Fruit fly (Drosophila melanogaster) whole organism, embryonic: ENCODE data around the gene eIF4E7.

Experiments used
- Ada2b ChIP-seq: fragments of 200-800 bp; sonication (Bioruptor generic); IDR thresholded peaks from 2 replicates; pipeline ENCODE4 v1.3.6; 2022; ENCODE audit warnings: missing biosample characterization, missing genetic modification characterization
- C15 ChIP-seq: fragments of 200-800 bp; sonication (Bioruptor generic); IDR thresholded peaks from 3 replicates; pipeline ENCODE4 v1.3.6; 2022; ENCODE audit warnings: missing biosample characterization, missing genetic modification characterization
- CG12391 ChIP-seq: fragments of 200-800 bp; sonication (Bioruptor generic); optimal IDR thresholded peaks from 3 replicates; lab custom pipeline; 2018; ENCODE audit warnings: missing biosample characterization, mild to moderate bottlenecking, missing genetic modification characterization, moderate library complexity
- CG13424 ChIP-seq: fragments of 200-800 bp; sonication (Bioruptor generic); optimal IDR thresholded peaks from 2 replicates; lab custom pipeline; 2019; ENCODE audit warnings: missing biosample characterization, mild to moderate bottlenecking, missing genetic modification characterization, moderate library complexity
- CG13775 ChIP-seq: fragments of 200-800 bp; sonication (Bioruptor generic); optimal IDR thresholded peaks from 3 replicates; lab custom pipeline; 2017; ENCODE audit warnings: missing biosample characterization, mild to moderate bottlenecking, missing genetic modification characterization
- CG15269 ChIP-seq: fragments of 200-800 bp; sonication (Bioruptor generic); optimal IDR thresholded peaks from 2 replicates; lab custom pipeline; 2018; ENCODE audit warnings: missing biosample characterization, mild to moderate bottlenecking, missing genetic modification characterization, moderate library complexity
- CG32772 ChIP-seq: fragments of 200-800 bp; sonication (Bioruptor generic); IDR thresholded peaks from 2 replicates; pipeline ENCODE4 v1.3.6; 2022; ENCODE audit warnings: missing biosample characterization, missing genetic modification characterization
- CG3726 ChIP-seq: fragments of 200-800 bp; sonication (Bioruptor generic); IDR thresholded peaks from 3 replicates; pipeline ENCODE4, ENCODE4 v1.3.6; 2022; ENCODE audit warnings: missing biosample characterization, missing genetic modification characterization
- CG6175 ChIP-seq: fragments of 200-800 bp; sonication (Bioruptor generic); IDR thresholded peaks from 3 replicates; pipeline ENCODE4 v1.3.6; 2022; ENCODE audit warnings: missing biosample characterization, missing genetic modification characterization
- CG7556 ChIP-seq: fragments of 200-800 bp; sonication (Bioruptor generic); optimal IDR thresholded peaks from 2 replicates; lab custom pipeline; 2017; ENCODE audit warnings: missing biosample characterization, mild to moderate bottlenecking, missing genetic modification characterization
- CG7745 ChIP-seq: fragments of 200-800 bp; sonication (Bioruptor generic); optimal IDR thresholded peaks from 2 replicates; lab custom pipeline; 2018; ENCODE audit warnings: missing biosample characterization, mild to moderate bottlenecking, missing genetic modification characterization, moderate library complexity
- CG7839 ChIP-seq: fragments of 200-800 bp; sonication (Bioruptor generic); optimal IDR thresholded peaks from 3 replicates; lab custom pipeline; 2018; ENCODE audit warnings: missing biosample characterization, mild to moderate bottlenecking, missing genetic modification characterization, moderate library complexity
- CG9932 ChIP-seq: fragments of 200-800 bp; sonication (Bioruptor generic); IDR thresholded peaks from 2 replicates; pipeline ENCODE4 v1.3.6; 2022; ENCODE audit warnings: missing biosample characterization, missing genetic modification characterization
- Camta ChIP-seq: fragments of 200-800 bp; sonication (Bioruptor generic); optimal IDR thresholded peaks from 2 replicates; lab custom pipeline; 2016; ENCODE audit warnings: missing biosample characterization, missing genetic modification characterization
- Dref ChIP-seq: fragments of 200-800 bp; sonication (Bioruptor generic); IDR thresholded peaks from 2 replicates; pipeline ENCODE4 v1.3.6; 2022; ENCODE audit warnings: missing biosample characterization, missing genetic modification characterization
- Meics ChIP-seq: fragments of 200-800 bp; sonication (Bioruptor generic); optimal IDR thresholded peaks from 2 replicates; lab custom pipeline; 2017; ENCODE audit warnings: missing biosample characterization, mild to moderate bottlenecking, missing genetic modification characterization
- Mrtf ChIP-seq: fragments of 200-800 bp; sonication (Bioruptor generic); IDR thresholded peaks from 3 replicates; pipeline ENCODE4 v1.3.6; 2022; ENCODE audit warnings: missing biosample characterization, missing genetic modification characterization
- NFAT ChIP-seq: fragments of 200-800 bp; sonication (Bioruptor generic); IDR thresholded peaks from 2 replicates; pipeline ENCODE4 v1.3.6; 2022; ENCODE audit warnings: missing biosample characterization, missing genetic modification characterization
- Usf ChIP-seq: fragments of 200-800 bp; sonication (Bioruptor generic); optimal IDR thresholded peaks from 2 replicates; lab custom pipeline; 2017; ENCODE audit warnings: missing genotype, missing biosample characterization, missing genetic modification characterization
- YL-1 ChIP-seq: fragments of 200-800 bp; sonication (Bioruptor generic); optimal IDR thresholded peaks from 3 replicates; lab custom pipeline; 2017; ENCODE audit warnings: missing biosample characterization, mild to moderate bottlenecking, missing genetic modification characterization
- bsh ChIP-seq, 2 experiments: fragments of 200-800 bp; sonication (Bioruptor generic); optimal IDR thresholded peaks; 2 replicates each; lab custom pipeline; 2017 to 2018; ENCODE audit warnings: mild to moderate bottlenecking in 2 of 2, missing biosample characterization in 2 of 2, missing genetic modification characterization in 2 of 2, moderate library complexity in 1 of 2
- chm ChIP-seq: fragments of 200-800 bp; sonication (Bioruptor generic); IDR thresholded peaks from 2 replicates; pipeline ENCODE4 v1.3.6; 2022; ENCODE audit warnings: missing biosample characterization, missing genetic modification characterization
- ci ChIP-seq: fragments of 200-800 bp; sonication (Bioruptor generic); IDR thresholded peaks from 3 replicates; pipeline ENCODE4 v1.3.6; 2022; ENCODE audit warnings: missing biosample characterization, missing genetic modification characterization
- dmrt99B ChIP-seq: fragments of 200-800 bp; sonication (Bioruptor generic); optimal IDR thresholded peaks from 2 replicates; lab custom pipeline; 2018; ENCODE audit warnings: missing biosample characterization, mild to moderate bottlenecking, missing genetic modification characterization, moderate library complexity
- dysf ChIP-seq: fragments of 200-800 bp; sonication (Bioruptor generic); IDR thresholded peaks from 3 replicates; pipeline ENCODE4 v1.3.6; 2022; ENCODE audit warnings: missing biosample characterization, missing genetic modification characterization
- gem ChIP-seq: fragments of 200-800 bp; sonication (Bioruptor generic); optimal IDR thresholded peaks from 2 replicates; lab custom pipeline; 2019; ENCODE audit warnings: missing biosample characterization, mild to moderate bottlenecking, missing genetic modification characterization, moderate library complexity
- hkb ChIP-seq, 2 experiments: fragments of 200-800 bp in 1 of 2; fragments of >200 bp in 1 of 2; sonication (Bioruptor generic) in 1 of 2; IDR thresholded peaks in 1 of 2; optimal IDR thresholded peaks in 1 of 2; 2 replicates each; pipeline versions ENCODE4 v1.3.6 to Lab custom; 2017 to 2022; ENCODE audit warnings: missing biosample characterization in 1 of 2, missing genetic modification characterization in 1 of 2
- jumu ChIP-seq: fragments of 200-800 bp; sonication (Bioruptor generic); optimal IDR thresholded peaks from 3 replicates; lab custom pipeline; 2016; ENCODE audit warnings: missing biosample characterization, missing genetic modification characterization
- oc ChIP-seq: fragments of 200-800 bp; sonication (Bioruptor generic); optimal IDR thresholded peaks from 2 replicates; lab custom pipeline; 2018; ENCODE audit warnings: missing biosample characterization, mild to moderate bottlenecking, missing genetic modification characterization, moderate library complexity
- onecut ChIP-seq: fragments of 200-800 bp; sonication (Bioruptor generic); IDR thresholded peaks from 2 replicates; pipeline ENCODE4 v1.3.6; 2022; ENCODE audit warnings: missing biosample characterization, missing genetic modification characterization
- org-1 ChIP-seq: fragments of 200-800 bp; sonication (Bioruptor generic); optimal IDR thresholded peaks from 2 replicates; lab custom pipeline; 2017; ENCODE audit warnings: missing biosample characterization, missing genetic modification characterization
- pan ChIP-seq, 4 experiments: fragments of >200 bp in 3 of 4; fragments of 200-800 bp in 1 of 4; sonication (Bioruptor generic) in 1 of 4; optimal IDR thresholded peaks in 3 of 4; IDR thresholded peaks in 1 of 4; 2 replicates each; pipeline versions ENCODE4 v1.3.6 to Lab custom; 2017 to 2022; ENCODE audit warnings: missing biosample characterization in 2 of 4, missing genetic modification characterization in 2 of 4, mixed read lengths in 1 of 4
- sens ChIP-seq: fragments of 200-800 bp; sonication (Bioruptor generic); peaks from one replicate; lab custom pipeline; 2016; ENCODE audit warnings: missing biosample characterization, missing genetic modification characterization
- sisA ChIP-seq: fragments of 200-800 bp; sonication (Bioruptor generic); IDR thresholded peaks from 2 replicates; pipeline ENCODE4 v1.3.6; 2022; ENCODE audit warnings: missing biosample characterization, missing genetic modification characterization
- slbo ChIP-seq: fragments of 200-800 bp; sonication (Bioruptor generic); IDR thresholded peaks from 2 replicates; pipeline ENCODE4 v1.3.6; 2022; ENCODE audit warnings: missing biosample characterization, missing genetic modification characterization
- sob ChIP-seq: fragments of 200-800 bp; sonication (Bioruptor generic); IDR thresholded peaks from 2 replicates; pipeline ENCODE4 v1.3.6; 2022; ENCODE audit warnings: missing biosample characterization, missing genetic modification characterization
- stc ChIP-seq: fragments of 200-800 bp; sonication (Bioruptor generic); IDR thresholded peaks from 2 replicates; pipeline ENCODE4 v1.3.6; 2022; ENCODE audit warnings: missing biosample characterization, missing genetic modification characterization
- tio ChIP-seq: fragments of 200-800 bp; sonication (Bioruptor generic); optimal IDR thresholded peaks from 2 replicates; lab custom pipeline; 2017; ENCODE audit warnings: missing biosample characterization, missing genetic modification characterization, inconsistent platforms
- vvl ChIP-seq: fragments of 200-800 bp; sonication (Bioruptor generic); IDR thresholded peaks from 2 replicates; pipeline ENCODE4 v1.3.6; 2022; ENCODE audit warnings: missing biosample characterization, missing genetic modification characterization
- wek ChIP-seq: fragments of 200-800 bp; sonication (Bioruptor generic); optimal IDR thresholded peaks from 3 replicates; lab custom pipeline; 2018; ENCODE audit warnings: missing biosample characterization, mild to moderate bottlenecking, missing genetic modification characterization, moderate library complexity
- yki ChIP-seq: fragments of >200 bp; optimal IDR thresholded peaks from 3 replicates; lab custom pipeline; 2018
- zfh1 ChIP-seq: fragments of 200-800 bp; sonication (Bioruptor generic); IDR thresholded peaks from 3 replicates; pipeline ENCODE4 v1.3.6; 2022; ENCODE audit warnings: missing biosample characterization, missing genetic modification characterization
- zfh2 ChIP-seq: fragments of 200-800 bp; sonication (Bioruptor generic); optimal IDR thresholded peaks from 2 replicates; lab custom pipeline; 2016; ENCODE audit warnings: missing biosample characterization, missing genetic modification characterization

Gene eIF4E7

dm6 chrX:1119174-1119573 lies 43.0 kb downstream of the eIF4E7 start (continued):
- TF ChIP-seq YL-1 (GFP tag; lab: Kevin White, UChicago) (no peak), dysf (GFP tag; lab: Robert Waterston, UW) (peak; percentile 47; the same call in 1 of the 3 replicates), CG7556 (GFP tag; lab: Kevin White, UChicago) (no peak), bsh (GFP tag; optimal IDR thresholded peaks at IDR 0.05; lab: Kevin White, UChicago) (peak; percentile 9 to 82), sens (GFP tag; lab: Kevin White, UChicago) (peak; percentile 79), stc (GFP tag; lab: Robert Waterston, UW) (0 out of 2 replicates have a peak, but pooled peaks have one; percentile 12), ci (GFP tag; lab: Robert Waterston, UW) (peak; percentile 42; the same call in 2 of the 3 replicates), CG6175 (GFP tag; lab: Robert Waterston, UW) (no peak), gem (tag; lab: Kevin White, UChicago) (peak; percentile 4), zfh2 (GFP tag; lab: Kevin White, UChicago) (no peak), yki (lab: Kevin White, UChicago) (no peak), Dref (GFP tag; lab: Robert Waterston, UW) (no peak), CG9932 (peak; percentile 32; the same call in 1 of the 2 replicates), CG13775 (no peak), sob (GFP tag; lab: Robert Waterston, UW) (peak; percentile 44; the same call in 1 of the 2 replicates), dmrt99B (tag; lab: Kevin White, UChicago) (peak; percentile 16), Mrtf (0 out of 3 replicates have a peak, but pooled peaks have one; percentile 27), oc (tag; lab: Kevin White, UChicago) (no peak), CG3726 (GFP tag; lab: Robert Waterston, UW) (no peak), hkb (optimal IDR thresholded peaks at IDR 0.05; lab: Kevin White, UChicago) (no peak), hkb (GFP tag; IDR thresholded peaks at IDR 0.05; lab: Robert Waterston, UW) (0 out of 2 replicates have a peak, but pooled peaks have one; percentile 16), vvl (GFP tag; lab: Robert Waterston, UW) (peak; percentile 37), CG13424 (tag; lab: Kevin White, UChicago) (peak; percentile 12), zfh1 (0 out of 3 replicates have a peak, but pooled peaks have one; percentile 25), CG12391 (tag; lab: Kevin White, UChicago) (peak; percentile 1), Camta (no peak), C15 (GFP tag; lab: Robert Waterston, UW) (no peak), chm (GFP tag; lab: Robert Waterston, UW) (0 out of 2 replicates have a peak, but pooled peaks have one; percentile 34), tio (GFP tag; lab: Kevin White, UChicago) (no peak), CG7839 (tag; lab: Kevin White, UChicago) (peak; percentile 0), CG15269 (tag; lab: Kevin White, UChicago) (peak; percentile 34), CG7745 (no peak), CG32772 (0 out of 2 replicates have a peak, but pooled peaks have one; percentile 33), slbo (GFP tag; lab: Robert Waterston, UW) (peak; percentile 41; the same call in 1 of the 2 replicates), pan (optimal IDR thresholded peaks at IDR 0.05; lab: Kevin White, UChicago) (no peak), pan (GFP tag; optimal IDR thresholded peaks at IDR 0.05 in 1 of 2, IDR thresholded peaks at IDR 0.05 in 1 of 2) (no peak), Ada2b (GFP tag; lab: Robert Waterston, UW) (0 out of 2 replicates have a peak, but pooled peaks have one; percentile 36), Meics (GFP tag; lab: Kevin White, UChicago) (peak; percentile 6), sisA (GFP tag; lab: Robert Waterston, UW) (peak; percentile 45), NFAT (0 out of 2 replicates have a peak, but pooled peaks have one; percentile 6), onecut (GFP tag; lab: Robert Waterston, UW) (peak; percentile 21; the same call in 1 of the 2 replicates), jumu (GFP tag; lab: Kevin White, UChicago) (peak; percentile 35), org-1 (GFP tag; lab: Kevin White, UChicago) (no peak), Usf (no peak), wek (GFP tag; lab: Kevin White, UChicago) (no peak)
